Worm (Caenorhabditis elegans): ENCODE data around the gene mcu-1.

mcu-1 gene

ce11 chrIV:5926643-5927042, 12.4 kb downstream of the mcu-1 start (continued):
- TF ChIP-seq zip-4 (GFP tag; optimal IDR thresholded peaks at IDR 0.05), result no peak
- peak; percentile 9 for TF ChIP-seq dsc-1 (tag; optimal IDR thresholded peaks at IDR 0.05)
- no peak for TF ChIP-seq jun-1 (tag; optimal IDR thresholded peaks at IDR 0.05)
- TF ChIP-seq mdl-1 (tag; optimal IDR thresholded peaks at IDR 0.05), result no peak
- TF ChIP-seq C34B4.2 (tag; optimal IDR thresholded peaks at IDR 0.05), result no peak
- peak in 2 of 6 experiments; percentile 28 to 73 for TF ChIP-seq elt-3 (tag; optimal IDR thresholded peaks at IDR 0.05)
- TF ChIP-seq nhr-12 (tag; optimal IDR thresholded peaks at IDR 0.05), result no peak
- TF ChIP-seq egl-27 (tag; optimal IDR thresholded peaks at IDR 0.05), result no peak
- no peak for TF ChIP-seq efl-1 (optimal IDR thresholded peaks at IDR 0.05)
- peak in 1 of 2 experiments; percentile 8 for TF ChIP-seq efl-1 (GFP tag; optimal IDR thresholded peaks at IDR 0.05 in 1 of 2)
- TF ChIP-seq ceh-90 (tag; optimal IDR thresholded peaks at IDR 0.05), result no peak
- TF ChIP-seq pqm-1 (tag; optimal IDR thresholded peaks at IDR 0.05), result no peak
- no peak for TF ChIP-seq nhr-237 (tag; optimal IDR thresholded peaks at IDR 0.05)
- no peak for TF ChIP-seq hlh-4 (tag; optimal IDR thresholded peaks at IDR 0.05)
- TF ChIP-seq F16B12.6 (tag; optimal IDR thresholded peaks at IDR 0.05), result no peak
- TF ChIP-seq hlh-17 (GFP tag; optimal IDR thresholded peaks at IDR 0.05; ENCODE audit: borderline replicate concordance), result no peak
- TF ChIP-seq ceh-8 (GFP tag; optimal IDR thresholded peaks at IDR 0.05), result peak; percentile 58
- TF ChIP-seq tlp-1 (tag; optimal IDR thresholded peaks at IDR 0.05), result no peak
- TF ChIP-seq snu-23 (GFP tag; optimal IDR thresholded peaks at IDR 0.05), result peak; percentile 52
- no peak for TF ChIP-seq ces-1 (GFP tag; optimal IDR thresholded peaks at IDR 0.05)
- TF ChIP-seq lir-3 (tag; optimal IDR thresholded peaks at IDR 0.05; ENCODE audit: poor library complexity), result no peak
- TF ChIP-seq unc-98 (GFP tag; IDR thresholded peaks at IDR 0.05), result no peak
- no peak for TF ChIP-seq mab-9 (GFP tag; IDR thresholded peaks at IDR 0.05)
- no peak for TF ChIP-seq nhr-47 (tag; optimal IDR thresholded peaks at IDR 0.05)
- no peak for TF ChIP-seq fkh-4 (tag; optimal IDR thresholded peaks at IDR 0.05; ENCODE audit: borderline replicate concordance)
- TF ChIP-seq sup-37 (GFP tag; optimal IDR thresholded peaks at IDR 0.05), result no peak
- TF ChIP-seq isw-1 (GFP tag; IDR thresholded peaks at IDR 0.05), result no peak
- TF ChIP-seq lin-13 (GFP tag; optimal IDR thresholded peaks at IDR 0.05), result no peak
- no peak for TF ChIP-seq ceh-82 (tag; optimal IDR thresholded peaks at IDR 0.05)
- TF ChIP-seq dpl-1 (GFP tag; optimal IDR thresholded peaks at IDR 0.05), result no peak
- TF ChIP-seq lin-39 (tag; optimal IDR thresholded peaks at IDR 0.05), result no peak
- peak; percentile 86 for TF ChIP-seq nhr-85 (tag)
- peak; percentile 13 for TF ChIP-seq irx-1 (tag; optimal IDR thresholded peaks at IDR 0.05)
- peak; percentile 60 for TF ChIP-seq nhr-20 (tag; optimal IDR thresholded peaks at IDR 0.05)
- TF ChIP-seq ama-1 (optimal IDR thresholded peaks at IDR 0.05), result no peak
- TF ChIP-seq unc-130 (tag; optimal IDR thresholded peaks at IDR 0.05), result peak; percentile 10
- TF ChIP-seq lin-14 (GFP tag; optimal IDR thresholded peaks at IDR 0.05), result peak; percentile 86
- peak; percentile 89 for TF ChIP-seq blmp-1 (tag; optimal IDR thresholded peaks at IDR 0.05)
- no peak for TF ChIP-seq pag-3 (tag; optimal IDR thresholded peaks at IDR 0.05; ENCODE audit: borderline replicate concordance, insufficient read depth)
- no peak for TF ChIP-seq efl-3 (GFP tag; optimal IDR thresholded peaks at IDR 0.05)
- no peak for TF ChIP-seq pax-3 (tag; optimal IDR thresholded peaks at IDR 0.05)
- no peak for TF ChIP-seq alr-1 (tag; optimal IDR thresholded peaks at IDR 0.05; ENCODE audit: borderline replicate concordance)
- TF ChIP-seq swsn-7 (tag; optimal IDR thresholded peaks at IDR 0.05), result no peak
- TF ChIP-seq nhr-84 (tag; optimal IDR thresholded peaks at IDR 0.05), result no peak
- peak; percentile 25 for TF ChIP-seq C16A3.4 (tag; optimal IDR thresholded peaks at IDR 0.05)
- peak; percentile 10 to 34 for TF ChIP-seq lsy-2 (tag; optimal IDR thresholded peaks at IDR 0.05)
- TF ChIP-seq aha-1 (tag; optimal IDR thresholded peaks at IDR 0.05), result no peak
- TF ChIP-seq nhr-71 (tag; optimal IDR thresholded peaks at IDR 0.05), result peak; percentile 48
